Worm (Caenorhabditis elegans): ENCODE measurements around the gene T06E4.5.
A peak's percentile ranks its signal among the peaks of the same experiment; 100 is the strongest.

Gene T06E4.5

DNA sequence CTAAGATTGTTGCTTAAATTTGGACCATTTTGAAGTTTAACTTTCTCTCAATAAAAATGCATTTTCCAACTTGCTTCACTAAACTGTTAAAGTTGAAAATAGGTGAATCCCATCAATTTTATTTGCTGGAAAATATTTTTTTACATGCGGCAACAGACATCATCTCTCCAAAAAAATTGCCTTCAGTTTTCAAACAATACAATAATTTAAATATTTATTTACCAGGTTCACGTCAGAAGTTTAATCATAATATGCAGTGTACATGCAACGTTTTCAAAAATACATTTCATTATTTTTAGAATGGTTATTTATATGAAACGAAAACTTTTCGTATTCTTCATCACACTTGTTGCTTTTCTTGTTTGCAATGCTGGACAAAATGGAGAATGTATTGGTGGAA lies at the start of gene T06E4.5:
Gene T06E4.5, plus strand, starts transcription at position 301 of the 400 bp plus-strand sequence.
- no peak for TF ChIP-seq sdc-2 (tag; optimal IDR thresholded peaks at IDR 0.05)

DNA sequence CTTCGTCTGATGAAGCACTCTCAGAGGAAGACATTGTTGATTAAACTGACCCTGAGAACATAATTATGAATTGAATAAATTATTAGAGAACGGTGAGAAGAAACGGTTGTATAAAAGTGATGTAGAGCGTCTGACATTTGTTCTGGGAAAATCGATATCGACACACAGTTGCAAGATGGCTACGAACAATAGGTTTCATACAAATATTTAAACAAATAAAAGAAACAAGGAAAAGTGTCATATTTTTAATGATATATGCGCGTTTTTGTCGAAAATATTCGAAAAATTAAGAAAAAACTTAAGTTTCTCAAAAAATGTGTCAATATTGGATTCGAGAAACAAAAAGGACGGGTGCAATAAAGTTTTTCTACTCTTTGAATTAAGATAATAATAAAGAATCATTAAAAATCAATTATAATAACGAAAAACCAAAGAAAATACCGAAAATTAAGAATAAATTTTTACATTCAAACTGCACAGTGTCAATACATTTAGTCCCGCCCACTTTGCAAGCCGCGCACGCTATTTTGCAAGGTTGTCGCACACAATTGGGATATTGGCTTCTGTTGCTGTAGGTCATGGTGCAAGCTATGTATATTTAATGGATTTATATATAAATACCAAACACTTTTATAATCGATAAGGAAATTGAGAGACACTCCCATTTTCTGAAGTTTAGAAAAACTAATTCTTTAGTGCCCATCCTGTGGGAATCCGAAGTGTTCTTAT lies 48.3 kb upstream of the T06E4.5 start, which contains the start of gene rtfo-1:
Gene rtfo-1, minus strand, starts transcription at position 51 of the 729 bp plus-strand sequence.
- no peak for TF ChIP-seq sdc-2 (tag; optimal IDR thresholded peaks at IDR 0.05)
- TF ChIP-seq ahr-1 (tag; optimal IDR thresholded peaks at IDR 0.05): peak; percentile 28
- peak; percentile 53 for TF ChIP-seq zip-5 (tag; optimal IDR thresholded peaks at IDR 0.05)
- no peak for TF ChIP-seq mec-3 (tag; optimal IDR thresholded peaks at IDR 0.05; ENCODE audit: borderline replicate concordance)
- peak; percentile 32 for TF ChIP-seq lin-11 (tag; optimal IDR thresholded peaks at IDR 0.05)
- no peak for TF ChIP-seq hlh-13 (GFP tag; optimal IDR thresholded peaks at IDR 0.05)
- peak; percentile 72 for TF ChIP-seq nfya-1 (tag; optimal IDR thresholded peaks at IDR 0.05)
- TF ChIP-seq syd-9 (tag; optimal IDR thresholded peaks at IDR 0.05): peak; percentile 14
- no peak for TF ChIP-seq unc-42 (tag; optimal IDR thresholded peaks at IDR 0.05)
- peak; percentile 55 for TF ChIP-seq ceh-19 (GFP tag; optimal IDR thresholded peaks at IDR 0.05)
- TF ChIP-seq unc-86 (tag; optimal IDR thresholded peaks at IDR 0.05): no peak
- no peak for TF ChIP-seq lim-6 (tag; optimal IDR thresholded peaks at IDR 0.05)
- peak; percentile 27 for TF ChIP-seq ceh-48 (tag; optimal IDR thresholded peaks at IDR 0.05)
- no peak for TF ChIP-seq ceh-30 (tag; optimal IDR thresholded peaks at IDR 0.05)
- peak; percentile 60 for TF ChIP-seq sox-4 (tag; optimal IDR thresholded peaks at IDR 0.05)
- no peak for TF ChIP-seq rnt-1 (tag; optimal IDR thresholded peaks at IDR 0.05)
- TF ChIP-seq elt-2 (tag; optimal IDR thresholded peaks at IDR 0.05): peak; percentile 79
- no peak for TF ChIP-seq hlh-15 (tag; optimal IDR thresholded peaks at IDR 0.05)
- TF ChIP-seq ref-2 (tag; optimal IDR thresholded peaks at IDR 0.05): peak; percentile 11
- TF ChIP-seq ceh-31 (tag; optimal IDR thresholded peaks at IDR 0.05): peak; percentile 51
- no peak for TF ChIP-seq ceh-6 (GFP tag; optimal IDR thresholded peaks at IDR 0.05)
- peak; percentile 59 for TF ChIP-seq ceh-14 (tag; optimal IDR thresholded peaks at IDR 0.05)
- TF ChIP-seq K02D7.2 (tag; optimal IDR thresholded peaks at IDR 0.05): no peak
- TF ChIP-seq pha-2 (tag; optimal IDR thresholded peaks at IDR 0.05): peak; percentile 61
- peak; percentile 12 for TF ChIP-seq gmeb-2 (tag; optimal IDR thresholded peaks at IDR 0.05)
- peak; percentile 44 for TF ChIP-seq che-1 (tag; optimal IDR thresholded peaks at IDR 0.05)
- TF ChIP-seq hlh-8 (tag; optimal IDR thresholded peaks at IDR 0.05): peak; percentile 2
- peak; percentile 38 for TF ChIP-seq fax-1 (tag; optimal IDR thresholded peaks at IDR 0.05)
- no peak for TF ChIP-seq C08G9.2 (tag; optimal IDR thresholded peaks at IDR 0.05)
- peak; percentile 75 for TF ChIP-seq K09A11.1 (tag; optimal IDR thresholded peaks at IDR 0.05; ENCODE audit: insufficient read depth)
- TF ChIP-seq ceh-34 (tag; optimal IDR thresholded peaks at IDR 0.05): peak; percentile 24
- TF ChIP-seq T23F11.4 (GFP tag; optimal IDR thresholded peaks at IDR 0.05): peak; percentile 42
- no peak for TF ChIP-seq hlh-30 (tag; optimal IDR thresholded peaks at IDR 0.05; ENCODE audit: insufficient read depth)
- peak; percentile 61 for TF ChIP-seq odd-2 (tag; optimal IDR thresholded peaks at IDR 0.05)
- no peak for TF ChIP-seq unc-3 (GFP tag; conservative IDR thresholded peaks at IDR 0.05)
- TF ChIP-seq unc-3 (tag; optimal IDR thresholded peaks at IDR 0.05): no peak
- TF ChIP-seq hlh-6 (tag; optimal IDR thresholded peaks at IDR 0.05): no peak
- TF ChIP-seq nhr-11 (tag; optimal IDR thresholded peaks at IDR 0.05): no peak
- TF ChIP-seq nhr-232 (tag; optimal IDR thresholded peaks at IDR 0.05): no peak
- peak; percentile 30 for TF ChIP-seq madf-2 (tag; optimal IDR thresholded peaks at IDR 0.05)
- no peak for TF ChIP-seq pag-3 (tag; optimal IDR thresholded peaks at IDR 0.05; ENCODE audit: borderline replicate concordance)
- no peak for TF ChIP-seq pat-9 (tag; optimal IDR thresholded peaks at IDR 0.05)
- TF ChIP-seq dmd-4 (tag; optimal IDR thresholded peaks at IDR 0.05; ENCODE audit: borderline replicate concordance): no peak
- no peak for TF ChIP-seq ceh-9 (tag; optimal IDR thresholded peaks at IDR 0.05)
- no peak for TF ChIP-seq ceh-45 (GFP tag; IDR thresholded peaks at IDR 0.05)
- TF ChIP-seq C38D4.7 (GFP tag; optimal IDR thresholded peaks at IDR 0.05): peak; percentile 43
- TF ChIP-seq ama-1 (optimal IDR thresholded peaks at IDR 0.05): no peak
- peak; percentile 46 for TF ChIP-seq tbx-2 (tag; optimal IDR thresholded peaks at IDR 0.05)
- no peak for TF ChIP-seq tbx-7 (tag; optimal IDR thresholded peaks at IDR 0.05)

Data from whole organism, late embryonic.